Fruit fly (Drosophila melanogaster) whole organism, wandering third instar larva: ENCODE results near the gene CG15743.

ENCODE experiments used
- CG9705 ChIP-seq: fragments of 200-800 bp; sonication (Bioruptor generic); optimal IDR thresholded peaks from 2 replicates; lab custom pipeline; 2018; ENCODE audit warnings: missing biosample characterization, mild to moderate bottlenecking, missing genetic modification characterization
- CrebA ChIP-seq: fragments of 200-800 bp; sonication (Bioruptor generic); optimal IDR thresholded peaks from 2 replicates; lab custom pipeline; 2016; ENCODE audit warnings: missing biosample characterization, mild to moderate bottlenecking, missing genetic modification characterization, borderline replicate concordance
- Hr78 ChIP-seq: fragments of >200 bp; optimal IDR thresholded peaks from 2 replicates; lab custom pipeline; 2017; ENCODE audit warnings: missing biosample characterization, missing genetic modification characterization
- Mio ChIP-seq: sonication (Bioruptor generic); optimal IDR thresholded peaks from 2 replicates; lab custom pipeline; 2016; ENCODE audit warnings: missing biosample characterization, missing genetic modification characterization
- OdsH ChIP-seq: fragments of 200-800 bp; sonication (Bioruptor generic); optimal IDR thresholded peaks from 2 replicates; lab custom pipeline; 2016; ENCODE audit warnings: missing biosample characterization, mild to moderate bottlenecking, missing genetic modification characterization
- brk ChIP-seq: fragments of 200-800 bp; sonication (Bioruptor generic); optimal IDR thresholded peaks from 2 replicates; lab custom pipeline; 2016; ENCODE audit warnings: missing biosample characterization, mild to moderate bottlenecking, missing genetic modification characterization
- jim ChIP-seq: fragments of 175-275, 200-325 bp; sonication (Bioruptor generic); optimal IDR thresholded peaks from 2 replicates; lab custom pipeline; 2016; ENCODE audit warnings: missing biosample characterization, mild to moderate bottlenecking, missing genetic modification characterization
- pan ChIP-seq: fragments of >200 bp; optimal IDR thresholded peaks from 2 replicates; lab custom pipeline; 2017
- sage ChIP-seq: fragments of 200-800 bp; sonication (Bioruptor generic); optimal IDR thresholded peaks from 2 replicates; lab custom pipeline; 2016; ENCODE audit warnings: missing biosample characterization, mild to moderate bottlenecking, missing genetic modification characterization
- sv ChIP-seq: fragments of 200-800 bp; sonication (Bioruptor generic); optimal IDR thresholded peaks from 3 replicates; lab custom pipeline; 2016; ENCODE audit warnings: missing biosample characterization, missing genetic modification characterization
- tai ChIP-seq: sonication (Bioruptor generic); optimal IDR thresholded peaks from 2 replicates; lab custom pipeline; 2016; ENCODE audit warnings: missing biosample characterization, missing genetic modification characterization
- usp ChIP-seq: fragments of >200 bp; optimal IDR thresholded peaks from 2 replicates; lab custom pipeline; 2017; ENCODE audit warnings: missing biosample characterization, missing genetic modification characterization
- woc ChIP-seq: sonication (Bioruptor generic); optimal IDR thresholded peaks from 2 replicates; lab custom pipeline; 2016; ENCODE audit warnings: missing biosample characterization, mild to moderate bottlenecking, missing genetic modification characterization

DNA sequence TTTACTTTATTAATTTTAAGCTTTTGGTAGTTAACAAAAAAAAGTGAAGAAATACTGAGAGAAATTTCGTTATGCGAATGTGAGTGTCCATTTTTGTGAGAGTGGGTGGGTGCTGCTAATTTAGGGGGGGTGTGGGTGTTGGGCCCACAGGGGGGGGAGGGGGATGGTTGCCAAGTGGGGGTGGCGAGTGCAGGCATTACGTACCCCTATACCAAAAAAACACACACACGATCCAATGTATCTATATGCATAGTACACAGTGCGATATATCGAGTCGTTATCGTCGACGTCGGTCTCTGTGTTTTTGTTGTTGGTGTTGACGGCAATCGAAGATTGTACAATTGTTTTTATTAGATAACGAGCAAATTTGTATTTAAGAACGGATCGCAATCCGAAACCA, 38.0 kb downstream of the CG15743 start:
- TF ChIP-seq woc (GFP tag; lab: Kevin White, UChicago): no peak
- no peak for TF ChIP-seq CG9705 (GFP tag; lab: Kevin White, UChicago)
- TF ChIP-seq OdsH (GFP tag; lab: Kevin White, UChicago): no peak
- TF ChIP-seq Mio (GFP tag; lab: Kevin White, UChicago): no peak
- no peak for TF ChIP-seq Hr78
- TF ChIP-seq jim (GFP tag; lab: Kevin White, UChicago): no peak
- TF ChIP-seq sv: no peak
- no peak for TF ChIP-seq sage (GFP tag; lab: Kevin White, UChicago)
- no peak for TF ChIP-seq usp
- TF ChIP-seq tai: no peak
- TF ChIP-seq brk (GFP tag; lab: Kevin White, UChicago): no peak
- TF ChIP-seq pan (lab: Kevin White, UChicago): no peak
- no peak for TF ChIP-seq CrebA
